Worm (Caenorhabditis elegans) whole organism, L4/young adult: ENCODE measurements around the gene odr-4.

ENCODE experiments used
- W03F9.2 ChIP-seq: fragments of 150-350 bp; optimal IDR thresholded peaks from 2 replicates; lab custom pipeline; 2014; ENCODE audit warnings: missing biosample characterization, missing genetic modification characterization
- dao-5 ChIP-seq: sonication (generic microtip); optimal IDR thresholded peaks from 2 replicates; lab custom pipeline; 2016; ENCODE audit warnings: missing genotype, missing genetic modification characterization, moderate library complexity, missing compliant biosample characterization
- him-1 ChIP-seq: sonication (generic microtip); optimal IDR thresholded peaks from 2 replicates; lab custom pipeline; 2016; ENCODE audit warnings: missing genotype, missing genetic modification reagents, missing genetic modification characterization, missing compliant biosample characterization

odr-4 gene

DNA sequence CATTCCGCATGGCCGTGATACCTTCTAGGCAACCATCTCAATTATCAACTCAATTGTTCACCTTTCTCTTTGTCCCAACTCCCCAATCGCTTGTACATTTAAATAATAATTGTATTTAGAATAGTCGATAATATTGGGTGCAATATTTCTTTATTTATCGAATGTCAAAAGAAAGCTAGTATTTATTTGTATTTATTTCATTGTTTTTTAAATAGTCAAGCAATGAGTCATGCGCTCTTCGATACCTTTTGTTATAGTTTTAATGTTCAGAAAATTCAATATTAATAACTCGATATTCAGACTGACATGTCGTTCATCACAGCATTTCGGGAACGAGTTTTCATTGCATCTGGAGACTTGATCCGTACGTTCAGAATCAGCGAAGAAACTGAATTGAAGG is 5.1 kb upstream of the odr-4 start, which contains the start of gene wdr-4:
Gene wdr-4 (plus strand): TSS at position 301 of the 400 bp plus-strand sequence.
- TF ChIP-seq W03F9.2 (tag; lab: Kevin White, UChicago) = no peak
- no peak for TF ChIP-seq him-1 (tag; lab: Kevin White, UChicago)
- TF ChIP-seq dao-5 (tag; lab: Kevin White, UChicago) = no peak

ce11 chrIII:6731285-6731684 is 685 bp downstream of the odr-4 start:
- TF ChIP-seq dao-5 (tag; lab: Kevin White, UChicago) (no peak), W03F9.2 (tag; lab: Kevin White, UChicago) (no peak), him-1 (tag; lab: Kevin White, UChicago) (no peak)

- TF ChIP-seq W03F9.2 (tag; lab: Kevin White, UChicago) = no peak
- TF ChIP-seq dao-5 (tag; lab: Kevin White, UChicago) = no peak
- TF ChIP-seq him-1 (tag; lab: Kevin White, UChicago) = no peak
These were observed 3.8 kb downstream of the odr-4 start, which contains the start of gene Y102E9.3 for ce11 chrIII:6734420-6734819. Y102E9.3 (minus strand) TSS chrIII:6734520.

ce11 chrIII:6736566-6736965 is 6.0 kb downstream of the odr-4 start, which contains the start of gene Y102E9.6:
Y102E9.6 (minus strand) TSS chrIII:6736666.
- no peak for TF ChIP-seq dao-5 (tag; lab: Kevin White, UChicago)
- TF ChIP-seq W03F9.2 (tag; lab: Kevin White, UChicago) = no peak
- TF ChIP-seq him-1 (tag; lab: Kevin White, UChicago) = no peak

DNA sequence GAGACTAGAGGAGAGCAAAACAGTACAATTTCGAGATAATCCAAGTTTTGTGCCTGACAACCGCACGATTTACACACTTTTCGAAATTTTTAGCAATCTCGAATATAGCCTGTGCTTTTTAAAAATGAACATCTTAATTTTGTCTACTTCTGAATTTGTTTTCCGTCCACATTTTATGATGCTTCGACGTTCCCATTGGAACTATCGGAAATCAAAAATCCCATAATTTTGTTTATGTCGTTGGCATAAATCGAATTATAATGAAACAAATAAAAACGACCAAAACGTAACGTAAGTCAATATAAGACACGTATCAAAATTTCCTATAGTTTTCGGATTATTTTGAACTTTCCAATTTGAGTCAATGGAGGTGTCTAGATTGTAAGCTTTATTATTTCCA is 6.4 kb downstream of the odr-4 start, which contains the start of gene K07E12.2:
Gene K07E12.2 (plus strand): TSS at position 301 of the 400 bp plus-strand sequence.
- TF ChIP-seq him-1 (tag; lab: Kevin White, UChicago) (no peak), dao-5 (tag; lab: Kevin White, UChicago) (no peak), W03F9.2 (tag; lab: Kevin White, UChicago) (no peak)

DNA sequence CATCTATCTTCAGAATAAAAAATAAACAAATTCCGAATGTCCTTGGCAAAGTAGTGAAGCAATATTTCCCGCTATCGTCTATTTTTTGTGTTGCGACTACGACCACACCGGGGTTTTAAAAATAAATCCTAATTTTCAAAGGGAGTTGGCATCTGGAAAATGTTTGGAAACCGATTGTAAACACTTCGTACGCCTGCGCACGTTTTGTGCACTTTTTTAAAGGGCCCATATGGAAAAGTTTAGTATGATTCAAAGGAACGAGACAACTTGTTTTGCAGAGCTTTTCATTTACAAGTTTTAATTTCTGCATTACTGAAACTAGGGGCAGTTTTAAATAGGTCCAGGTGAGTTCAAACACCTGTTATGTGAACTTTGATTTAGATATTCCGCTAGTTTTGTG is 9.5 kb downstream of the odr-4 start:
- TF ChIP-seq W03F9.2 (tag; lab: Kevin White, UChicago) = no peak
- TF ChIP-seq him-1 (tag; lab: Kevin White, UChicago) = no peak
- TF ChIP-seq dao-5 (tag; lab: Kevin White, UChicago) = no peak

ce11 chrIII:6742597-6742996 is 12.0 kb downstream of the odr-4 start:
- TF ChIP-seq him-1 (tag; lab: Kevin White, UChicago) (no peak), W03F9.2 (tag; lab: Kevin White, UChicago) (no peak), dao-5 (tag; lab: Kevin White, UChicago) (no peak)

DNA sequence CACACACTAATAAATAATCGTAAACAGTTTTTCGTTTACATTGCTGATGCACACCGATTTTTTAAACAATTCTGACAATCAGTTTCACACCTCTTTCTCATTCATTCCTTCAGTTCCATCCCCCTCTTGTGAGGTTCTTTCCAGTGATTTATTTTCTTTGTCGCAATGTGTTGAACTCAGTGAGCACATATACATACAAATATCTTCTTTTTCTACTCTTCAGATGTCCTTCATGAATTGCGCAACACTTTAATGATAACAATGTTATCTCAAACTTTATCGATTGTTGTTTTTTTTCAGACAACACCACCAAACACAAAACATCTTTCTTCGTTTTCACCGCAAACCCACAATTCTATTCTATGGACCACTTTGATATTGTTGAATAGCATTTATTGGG is 15.4 kb downstream of the odr-4 start, which contains the start of gene dig-1:
Gene dig-1 (plus strand): TSS at position 301 of the 400 bp plus-strand sequence.
- TF ChIP-seq W03F9.2 (tag; lab: Kevin White, UChicago) (no peak), him-1 (tag; lab: Kevin White, UChicago) (no peak), dao-5 (tag; lab: Kevin White, UChicago) (no peak)

DNA sequence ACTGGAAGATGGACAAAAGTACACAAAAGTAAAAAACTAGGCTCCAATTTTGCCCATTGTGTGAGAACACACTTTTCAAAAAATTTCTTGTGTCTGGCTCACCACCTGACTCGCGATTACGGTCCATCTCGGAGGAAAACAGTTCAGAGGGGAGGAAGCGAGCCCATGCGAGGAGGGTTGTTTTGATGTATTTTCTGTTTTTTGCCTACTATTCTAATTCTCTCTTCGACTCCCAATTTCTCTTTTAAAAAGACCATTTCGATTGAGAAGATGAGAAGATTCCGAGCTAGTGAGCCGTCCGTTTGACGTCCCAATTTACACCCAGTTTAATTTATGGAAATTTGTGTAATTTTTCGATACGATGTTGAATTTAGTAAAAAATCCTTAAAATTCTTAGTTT is 16.1 kb downstream of the odr-4 start:
- TF ChIP-seq dao-5 (tag; lab: Kevin White, UChicago) = no peak

DNA sequence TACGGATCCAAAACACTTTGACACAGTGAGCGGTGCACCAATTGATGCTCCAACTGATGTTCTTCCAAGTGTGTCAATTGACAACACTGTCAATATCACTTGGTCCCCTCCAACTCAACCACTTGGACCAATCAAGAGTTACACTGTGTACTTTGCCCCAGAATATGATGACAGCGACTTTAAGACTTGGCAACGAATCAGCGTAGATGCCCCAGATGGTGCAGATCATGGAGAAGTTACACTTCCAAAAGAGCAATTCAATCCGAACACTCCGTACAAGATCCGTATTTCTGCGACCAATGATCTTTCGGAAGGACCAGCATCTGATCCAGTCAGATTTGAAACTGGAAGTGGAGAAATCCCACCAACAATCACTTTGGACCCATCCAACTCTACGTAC is 22.0 kb downstream of the odr-4 start:
- TF ChIP-seq him-1 (tag; lab: Kevin White, UChicago) = no peak

DNA sequence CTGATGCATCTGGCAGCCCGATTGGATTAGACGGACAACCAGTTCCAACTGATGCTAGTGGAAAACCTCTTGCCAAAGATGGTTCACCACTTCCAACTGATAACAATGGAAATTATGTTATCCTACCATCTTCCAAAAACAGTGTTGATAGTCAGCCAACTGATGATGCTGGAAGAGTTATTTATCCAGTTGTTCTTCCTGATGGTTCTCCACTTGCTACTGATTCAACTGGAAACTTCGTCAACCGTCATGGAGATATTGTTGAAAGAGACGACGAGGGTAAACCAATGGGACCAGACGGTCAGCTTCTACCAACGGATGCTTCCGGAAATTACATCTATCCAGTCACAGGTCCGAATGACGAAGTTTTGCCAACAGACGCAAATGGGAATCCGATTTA is 26.2 kb downstream of the odr-4 start:
- TF ChIP-seq him-1 (tag; lab: Kevin White, UChicago) (no peak), dao-5 (tag; lab: Kevin White, UChicago) (no peak), W03F9.2 (tag; lab: Kevin White, UChicago) (no peak)
